Worm (Caenorhabditis elegans) whole organism, L4 larva: ENCODE data around the gene R02E12.12.

Source experiments
- F37D6.2 ChIP-seq: sonication (generic microtip); optimal IDR thresholded peaks from 2 replicates; lab custom pipeline; 2016; ENCODE audit warnings: mild to moderate bottlenecking, missing genetic modification characterization, missing compliant biosample characterization
- Y105C5A.15 ChIP-seq: fragments of 200-800 bp; sonication (Bioruptor generic); IDR thresholded peaks from 2 replicates; pipeline ENCODE4 v1.3.6; 2022; ENCODE audit warnings: missing genetic modification characterization, missing compliant biosample characterization
- Y75B8A.6 ChIP-seq: fragments of 200-800 bp; sonication (Bioruptor generic); IDR thresholded peaks from 2 replicates; pipeline ENCODE4 v1.3.6; 2022; ENCODE audit warnings: missing genetic modification reagents, missing genetic modification characterization, missing compliant biosample characterization
- ZK546.5 ChIP-seq, 2 experiments: sonication (generic microtip); optimal IDR thresholded peaks; 2 replicates each; lab custom pipeline; 2017; ENCODE audit warnings: missing biosample characterization in 2 of 2, missing genetic modification characterization in 2 of 2
- aha-1 ChIP-seq: fragments of 150-350 bp; peaks from one replicate; lab custom pipeline; 2014; ENCODE audit warnings: missing biosample characterization, missing genetic modification characterization
- daf-12 ChIP-seq: fragments of 150-350 bp; optimal IDR thresholded peaks from 2 replicates; lab custom pipeline; 2014; ENCODE audit warnings: missing biosample characterization, missing genetic modification reagents, missing genetic modification characterization
- daf-16 ChIP-seq, 3 experiments: sonication (generic microtip); optimal IDR thresholded peaks; 2 replicates each; lab custom pipeline; 2016 to 2017; ENCODE audit warnings: missing genetic modification characterization in 3 of 3, missing genetic modification reagents in 3 of 3, mild to moderate bottlenecking in 2 of 3, missing compliant biosample characterization in 2 of 3, missing biosample characterization in 1 of 3, moderate library complexity in 1 of 3
- daf-19 ChIP-seq: fragments of 200-800 bp; sonication (Bioruptor generic); conservative IDR thresholded peaks from 2 replicates; pipeline ENCODE4 v1.3.6; 2022; ENCODE audit warnings: missing genetic modification characterization, missing compliant biosample characterization
- dmd-6 ChIP-seq: fragments of 200-800 bp; sonication (Bioruptor generic); IDR thresholded peaks from 2 replicates; pipeline ENCODE4 v1.3.6; 2022; ENCODE audit warnings: missing genetic modification reagents, missing genetic modification characterization, missing compliant biosample characterization
- dmd-8 ChIP-seq: fragments of 200-800 bp; sonication (Bioruptor generic); IDR thresholded peaks from 2 replicates; pipeline ENCODE4 v1.3.6; 2022; ENCODE audit warnings: missing genetic modification characterization, missing compliant biosample characterization
- dpl-1 ChIP-seq: fragments of 150-350 bp; optimal IDR thresholded peaks from 2 replicates; lab custom pipeline; 2014; ENCODE audit warnings: missing biosample characterization, missing genetic modification reagents, missing genetic modification characterization
- dve-1 ChIP-seq: sonication (generic microtip); optimal IDR thresholded peaks from 2 replicates; lab custom pipeline; 2017; ENCODE audit warnings: antibody characterized with exemption, mild to moderate bottlenecking, missing genetic modification characterization, missing compliant biosample characterization; ENCODE audit not compliant: insufficient read depth
- fkh-10 ChIP-seq: fragments of 150-350 bp; optimal IDR thresholded peaks from 2 replicates; lab custom pipeline; 2014; ENCODE audit warnings: missing biosample characterization, missing genetic modification reagents, missing genetic modification characterization
- gei-8 ChIP-seq: fragments of 200-800 bp; sonication (Bioruptor generic); optimal IDR thresholded peaks from 2 replicates; lab custom pipeline; 2018; ENCODE audit warnings: mild to moderate bottlenecking, missing genetic modification characterization, missing compliant biosample characterization
- hlh-11 ChIP-seq: fragments of 200-800 bp; sonication (Bioruptor generic); optimal IDR thresholded peaks from 2 replicates; lab custom pipeline; 2018; ENCODE audit warnings: mild to moderate bottlenecking, missing genetic modification characterization, missing compliant biosample characterization
- hlh-30 ChIP-seq: sonication (generic microtip); optimal IDR thresholded peaks from 2 replicates; lab custom pipeline; 2017; ENCODE audit warnings: antibody characterized with exemption, mild to moderate bottlenecking, missing genetic modification characterization, missing compliant biosample characterization; ENCODE audit not compliant: insufficient read depth
- lir-3 ChIP-seq: sonication (generic microtip); optimal IDR thresholded peaks from 2 replicates; lab custom pipeline; 2016; ENCODE audit warnings: mild to moderate bottlenecking, missing genetic modification characterization, missing compliant biosample characterization
- mdl-1 ChIP-seq, 2 experiments: fragments of 150-350 bp in 1 of 2; sonication (generic microtip) in 1 of 2; optimal IDR thresholded peaks; 2 replicates each; lab custom pipeline; 2014 to 2017; ENCODE audit warnings: missing biosample characterization in 2 of 2, missing genetic modification characterization in 2 of 2
- mdt-29 ChIP-seq: fragments of 200-800 bp; sonication (Bioruptor generic); IDR thresholded peaks from 2 replicates; pipeline ENCODE4 v1.3.6; 2022; ENCODE audit warnings: missing genetic modification reagents, missing genetic modification characterization, missing compliant biosample characterization
- mxl-3 ChIP-seq: fragments of 200-800 bp; sonication (Bioruptor generic); optimal IDR thresholded peaks from 2 replicates; lab custom pipeline; 2018; ENCODE audit warnings: mild to moderate bottlenecking, missing genetic modification characterization, missing compliant biosample characterization
- nhr-111 ChIP-seq: fragments of 200-800 bp; sonication (Bioruptor generic); optimal IDR thresholded peaks from 2 replicates; lab custom pipeline; 2018; ENCODE audit warnings: mild to moderate bottlenecking, missing genetic modification characterization, missing compliant biosample characterization
- saeg-2 ChIP-seq: fragments of 200-800 bp; sonication (Bioruptor generic); IDR thresholded peaks from 2 replicates; pipeline ENCODE4 v1.3.6; 2022; ENCODE audit warnings: missing genetic modification reagents, missing genetic modification characterization, missing compliant biosample characterization
- sdz-12 ChIP-seq: fragments of 200-800 bp; sonication (Bioruptor generic); optimal IDR thresholded peaks from 2 replicates; lab custom pipeline; 2018; ENCODE audit warnings: mild to moderate bottlenecking, missing genetic modification characterization, missing compliant biosample characterization
- snpc-4 ChIP-seq: fragments of 150-350 bp; optimal IDR thresholded peaks from 2 replicates; lab custom pipeline; 2014; ENCODE audit warnings: missing biosample characterization, missing genetic modification characterization
- spr-3 ChIP-seq: fragments of 200-800 bp; sonication (Bioruptor generic); optimal IDR thresholded peaks from 2 replicates; lab custom pipeline; 2018; ENCODE audit warnings: mild to moderate bottlenecking, missing genetic modification characterization, missing compliant biosample characterization
- unc-130 ChIP-seq: sonication (generic microtip); optimal IDR thresholded peaks from 2 replicates; lab custom pipeline; 2016; ENCODE audit warnings: missing genetic modification reagents, missing genetic modification characterization, missing compliant biosample characterization
- unc-62 ChIP-seq, 3 experiments: fragments of 150-350 bp in 1 of 3; sonication (generic microtip); optimal IDR thresholded peaks in 2 of 3; peaks in 1 of 3; 1 replicate in 1 of 3; 2 replicates in 2 of 3; lab custom pipeline; 2014 to 2017; ENCODE audit warnings: missing biosample characterization in 3 of 3, missing genetic modification characterization in 3 of 3, missing genetic modification reagents in 3 of 3, missing genotype in 1 of 3
- zag-1 ChIP-seq: fragments of 150-350 bp; optimal IDR thresholded peaks from 2 replicates; lab custom pipeline; 2014; ENCODE audit warnings: missing biosample characterization, missing genetic modification characterization
- zfp-2 ChIP-seq: sonication (generic microtip); optimal IDR thresholded peaks from 2 replicates; lab custom pipeline; 2016; ENCODE audit warnings: mild to moderate bottlenecking, missing genetic modification characterization, missing compliant biosample characterization
- zip-11 ChIP-seq: fragments of 200-800 bp; sonication (Bioruptor generic); IDR thresholded peaks from 2 replicates; pipeline ENCODE4 v1.3.6; 2022; ENCODE audit warnings: missing genetic modification characterization, missing compliant biosample characterization

The R02E12.12 gene

ce11 chrX:3969980-3970403, 33.3 kb upstream of the R02E12.12 start (continued):
- peak; percentile 56 for TF ChIP-seq F37D6.2 (tag; lab: Kevin White, UChicago)
- TF ChIP-seq mxl-3 (GFP tag; lab: Kevin White, UChicago): peak; percentile 69
- TF ChIP-seq daf-12: no peak
- TF ChIP-seq ZK546.5 (tag; optimal IDR thresholded peaks at IDR 0.05; lab: Kevin White, UChicago): no peak

- no peak for TF ChIP-seq spr-3 (GFP tag; lab: Kevin White, UChicago)
- no peak for TF ChIP-seq snpc-4
- no peak for TF ChIP-seq zag-1 (tag; lab: Kevin White, UChicago)
- no peak for TF ChIP-seq sdz-12
- no peak for TF ChIP-seq lir-3 (tag; lab: Kevin White, UChicago)
- TF ChIP-seq Y105C5A.15 (GFP tag; lab: Robert Waterston, UW): no peak
- no peak for TF ChIP-seq dpl-1 (GFP tag; lab: Kevin White, UChicago)
- no peak for TF ChIP-seq daf-16 (GFP tag; optimal IDR thresholded peaks at IDR 0.05; lab: Kevin White, UChicago)
- TF ChIP-seq daf-16 (tag; optimal IDR thresholded peaks at IDR 0.05; lab: Kevin White, UChicago): no peak
- no peak for TF ChIP-seq daf-19 (GFP tag; lab: Robert Waterston, UW)
- no peak for TF ChIP-seq mdl-1 (tag; optimal IDR thresholded peaks at IDR 0.05; lab: Kevin White, UChicago)
- TF ChIP-seq dmd-8 (GFP tag; lab: Robert Waterston, UW): no peak
- no peak for TF ChIP-seq zfp-2 (tag; lab: Kevin White, UChicago)
- TF ChIP-seq mdt-29 (GFP tag; lab: Robert Waterston, UW): no peak
- TF ChIP-seq dmd-6 (GFP tag; lab: Robert Waterston, UW): no peak
- no peak for TF ChIP-seq aha-1 (tag; lab: Kevin White, UChicago)
- TF ChIP-seq saeg-2 (GFP tag; lab: Robert Waterston, UW): no peak
- no peak for TF ChIP-seq dve-1 (tag; lab: Kevin White, UChicago)
Measured at ce11 chrX:3970786-3971185, 32.5 kb upstream of the R02E12.12 start.

ce11 chrX:3973534-3973933, 29.8 kb upstream of the R02E12.12 start, which contains the start of gene C16B8.4:
Gene C16B8.4, minus strand, starts transcription at chrX:3973634.
- no peak for TF ChIP-seq zip-11 (GFP tag; lab: Robert Waterston, UW)
- TF ChIP-seq nhr-111 (GFP tag; lab: Kevin White, UChicago): no peak
- peak in 1 of 2 experiments; percentile 61 for TF ChIP-seq unc-62 (GFP tag; optimal IDR thresholded peaks at IDR 0.05 in 1 of 2; lab: Kevin White, UChicago)
- no peak for TF ChIP-seq unc-62 (tag; optimal IDR thresholded peaks at IDR 0.05; lab: Kevin White, UChicago)
- TF ChIP-seq Y75B8A.6 (GFP tag; lab: Robert Waterston, UW): no peak

ce11 chrX:3974160-3974559, 29.2 kb upstream of the R02E12.12 start:
- TF ChIP-seq unc-62 (GFP tag; optimal IDR thresholded peaks at IDR 0.05 in 1 of 2; lab: Kevin White, UChicago): peak in 1 of 2 experiments; percentile 83
- no peak for TF ChIP-seq unc-62 (tag; optimal IDR thresholded peaks at IDR 0.05; lab: Kevin White, UChicago)
- peak; percentile 9 for TF ChIP-seq hlh-30
- no peak for TF ChIP-seq fkh-10
- no peak for TF ChIP-seq nhr-111 (GFP tag; lab: Kevin White, UChicago)
- peak; percentile 38 for TF ChIP-seq hlh-11 (tag; lab: Kevin White, UChicago)
- no peak for TF ChIP-seq gei-8 (GFP tag; lab: Kevin White, UChicago)

- no peak for TF ChIP-seq unc-130 (GFP tag; lab: Kevin White, UChicago)
- TF ChIP-seq unc-62 (GFP tag; optimal IDR thresholded peaks at IDR 0.05 in 1 of 2; lab: Kevin White, UChicago): peak in 1 of 2 experiments; percentile 11
- TF ChIP-seq unc-62 (tag; optimal IDR thresholded peaks at IDR 0.05; lab: Kevin White, UChicago): no peak
- TF ChIP-seq aha-1 (tag; lab: Kevin White, UChicago): peak; percentile 20
Measured at ce11 chrX:3976755-3977154, 26.6 kb upstream of the R02E12.12 start.
